Fruit fly (Drosophila melanogaster) whole organism, embryonic: ENCODE measurements around the gene fd19B.
"Not testable (repeated sequence)": the region's sequence is repeated elsewhere in the genome, so short reads cannot be mapped to it uniquely, and the experiment has no call there.

ENCODE experiments used
- Blimp-1 ChIP-seq: fragments of 200-800 bp; sonication (Bioruptor generic); optimal IDR thresholded peaks from 3 replicates; lab custom pipeline; 2018; ENCODE audit warnings: missing biosample characterization, missing genetic modification characterization, mild to moderate bottlenecking, moderate library complexity, missing genetic modification reagents
- Camta ChIP-seq: fragments of 200-800 bp; sonication (Bioruptor generic); optimal IDR thresholded peaks from 2 replicates; lab custom pipeline; 2016; ENCODE audit warnings: missing biosample characterization, missing genetic modification characterization
- br ChIP-seq: fragments of >200 bp; optimal IDR thresholded peaks from 2 replicates; lab custom pipeline; 2017
- cwo ChIP-seq: fragments of 200-800 bp; sonication (Bioruptor generic); optimal IDR thresholded peaks from 3 replicates; lab custom pipeline; 2017; ENCODE audit warnings: missing biosample characterization, missing genetic modification characterization, mild to moderate bottlenecking, moderate library complexity, missing genetic modification reagents
- lov ChIP-seq, 2 experiments: fragments of 200-800 bp in 1 of 2; fragments of >200 bp in 1 of 2; sonication (Bioruptor generic) in 1 of 2; IDR thresholded peaks in 1 of 2; optimal IDR thresholded peaks in 1 of 2; 2 replicates in 1 of 2; 3 replicates in 1 of 2; pipeline versions ENCODE4 v1.3.6 to Lab custom; 2017 to 2022; ENCODE audit warnings: missing biosample characterization in 1 of 2, missing genetic modification characterization in 1 of 2

- TF ChIP-seq Camta (GFP tag; lab: Kevin White, UChicago); Blimp-1; lov (optimal IDR thresholded peaks at IDR 0.05; lab: Kevin White, UChicago); lov (GFP tag; IDR thresholded peaks at IDR 0.05; lab: Robert Waterston, UW); cwo (GFP tag; lab: Kevin White, UChicago); br (lab: Kevin White, UChicago): not testable (repeated sequence)
Measured at dm6 chrX:20096374-20096773, 4.2 kb upstream of the fd19B start, which contains the start of gene CG42581.
